Worm (Caenorhabditis elegans): ENCODE measurements around the gene K10G9.2.

K10G9.2 gene

DNA sequence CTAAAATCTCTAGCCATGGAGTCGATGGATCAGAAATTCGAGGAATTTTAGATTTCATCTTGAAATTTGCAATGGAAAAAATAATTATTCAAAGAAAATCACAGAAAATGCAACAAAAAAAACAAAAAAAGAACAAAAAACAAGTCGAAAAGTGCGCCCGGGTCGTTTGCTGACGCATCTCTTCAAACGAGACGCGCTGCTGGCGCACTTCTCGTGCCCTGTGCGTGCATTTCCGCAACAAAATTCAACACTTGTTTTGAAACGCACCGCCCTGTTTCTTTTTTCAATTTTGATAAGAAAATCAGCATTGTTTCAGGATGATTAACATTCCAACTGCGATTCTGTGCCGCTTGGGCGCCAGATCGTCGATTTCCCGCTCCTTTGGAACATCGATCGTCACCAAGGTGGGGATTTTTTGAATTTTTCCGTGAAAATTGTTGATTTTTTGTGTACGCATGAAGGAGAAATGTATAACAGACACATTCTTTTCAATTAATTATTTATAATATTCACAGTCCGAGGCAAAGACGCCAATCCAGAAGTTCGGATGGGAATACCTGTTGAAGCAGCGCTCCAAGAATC is 48.3 kb downstream of the K10G9.2 start, which contains the start of the genes jmjd-4 and mev-1:
TSS of gene jmjd-4 (minus strand) at position 58 of the 582 bp plus-strand sequence.
TSS of gene mev-1 (plus strand) at position 317 of the 582 bp plus-strand sequence.
- TF ChIP-seq efl-1 (optimal IDR thresholded peaks at IDR 0.05) (peak; percentile 87 to 89), efl-1 (GFP tag; optimal IDR thresholded peaks at IDR 0.05 in 1 of 2) (peak; percentile 84 to 99), mep-1 (tag; optimal IDR thresholded peaks at IDR 0.05) (peak; percentile 95), lin-39 (tag; optimal IDR thresholded peaks at IDR 0.05) (peak; percentile 89), nhr-77 (tag; optimal IDR thresholded peaks at IDR 0.05) (peak; percentile 48), sptf-1 (tag; optimal IDR thresholded peaks at IDR 0.05) (no peak), ets-5 (GFP tag; IDR thresholded peaks at IDR 0.05) (no peak), nhr-11 (tag; optimal IDR thresholded peaks at IDR 0.05) (peak; percentile 58), unc-30 (tag; optimal IDR thresholded peaks at IDR 0.05) (no peak), dsc-1 (tag; optimal IDR thresholded peaks at IDR 0.05) (peak; percentile 92), lin-14 (GFP tag; optimal IDR thresholded peaks at IDR 0.05) (peak; percentile 87), snu-23 (GFP tag; optimal IDR thresholded peaks at IDR 0.05) (peak; percentile 93), mef-2 (tag; optimal IDR thresholded peaks at IDR 0.05) (no peak), Y116A8C.19 (tag; optimal IDR thresholded peaks at IDR 0.05; ENCODE audit: borderline replicate concordance) (no peak), lin-15B (tag; optimal IDR thresholded peaks at IDR 0.05) (peak; percentile 81), nhr-12 (tag; optimal IDR thresholded peaks at IDR 0.05) (no peak), C04F5.9 (tag; optimal IDR thresholded peaks at IDR 0.05) (peak; percentile 65), nhr-237 (tag; optimal IDR thresholded peaks at IDR 0.05) (no peak), ceh-63 (GFP tag; optimal IDR thresholded peaks at IDR 0.05) (no peak), fkh-10 (GFP tag; optimal IDR thresholded peaks at IDR 0.05) (peak; percentile 10), grh-1 (GFP tag; IDR thresholded peaks at IDR 0.05) (peak; percentile 90), ceh-82 (tag; optimal IDR thresholded peaks at IDR 0.05) (peak; percentile 81 to 92 (median 91)), elt-3 (tag; optimal IDR thresholded peaks at IDR 0.05) (peak in 2 of 6 experiments; percentile 73 to 76), pag-3 (tag; optimal IDR thresholded peaks at IDR 0.05; ENCODE audit: borderline replicate concordance, insufficient read depth) (no peak), aha-1 (tag; optimal IDR thresholded peaks at IDR 0.05) (peak; percentile 81), nhr-20 (tag; optimal IDR thresholded peaks at IDR 0.05) (peak; percentile 88), elt-2 (tag; optimal IDR thresholded peaks at IDR 0.05) (peak; percentile 84), nhr-76 (tag; optimal IDR thresholded peaks at IDR 0.05) (no peak), ceh-90 (tag; optimal IDR thresholded peaks at IDR 0.05) (peak; percentile 56), jun-1 (tag; optimal IDR thresholded peaks at IDR 0.05) (peak; percentile 84), alr-1 (tag; optimal IDR thresholded peaks at IDR 0.05; ENCODE audit: borderline replicate concordance) (no peak), blmp-1 (tag; optimal IDR thresholded peaks at IDR 0.05) (peak; percentile 50), snpc-4 (tag; optimal IDR thresholded peaks at IDR 0.05) (peak; percentile 82), efl-3 (GFP tag; optimal IDR thresholded peaks at IDR 0.05) (no peak), F16B12.6 (tag; optimal IDR thresholded peaks at IDR 0.05) (peak; percentile 76), hpl-2 (GFP tag; optimal IDR thresholded peaks at IDR 0.05) (no peak), nhr-90 (tag; optimal IDR thresholded peaks at IDR 0.05; ENCODE audit: poor library complexity) (peak; percentile 91), ces-1 (GFP tag; optimal IDR thresholded peaks at IDR 0.05) (no peak), nhr-47 (tag; optimal IDR thresholded peaks at IDR 0.05) (peak; percentile 94), hlh-17 (GFP tag; optimal IDR thresholded peaks at IDR 0.05; ENCODE audit: borderline replicate concordance) (no peak), ceh-88 (GFP tag; IDR thresholded peaks at IDR 0.05) (peak; percentile 45; the same call in 1 of the 2 replicates), nhr-84 (tag; optimal IDR thresholded peaks at IDR 0.05) (no peak), unc-86 (tag; optimal IDR thresholded peaks at IDR 0.05) (peak; percentile 87), pax-3 (tag; optimal IDR thresholded peaks at IDR 0.05) (peak; percentile 76), nhr-28 (tag; optimal IDR thresholded peaks at IDR 0.05) (no peak), nhr-85 (tag) (peak; percentile 98), isw-1 (GFP tag; IDR thresholded peaks at IDR 0.05) (peak; percentile 78), mdl-1 (tag; optimal IDR thresholded peaks at IDR 0.05) (peak in 1 of 2 experiments; percentile 77), lin-35 (GFP tag; optimal IDR thresholded peaks at IDR 0.05) (peak; percentile 86 to 92), zip-4 (GFP tag; optimal IDR thresholded peaks at IDR 0.05) (peak; percentile 80), egl-13 (tag; optimal IDR thresholded peaks at IDR 0.05) (peak; percentile 63), irx-1 (tag; optimal IDR thresholded peaks at IDR 0.05) (peak; percentile 89)

Data from whole organism, L1 larva.